Worm (Caenorhabditis elegans) whole organism, late embryonic: ENCODE results near the gene unc-22.
A peak's percentile ranks its signal among the peaks of the same experiment; 100 is the strongest.

Source experiments
- F13H6.1 ChIP-seq: sonication (generic microtip); optimal IDR thresholded peaks from 2 replicates; lab custom pipeline; 2016; ENCODE audit warnings: missing genetic modification characterization, missing compliant biosample characterization
- K09A11.1 ChIP-seq: sonication (generic microtip); optimal IDR thresholded peaks from 2 replicates; lab custom pipeline; 2017; ENCODE audit warnings: antibody characterized with exemption, mild to moderate bottlenecking, missing genetic modification characterization, missing compliant biosample characterization; ENCODE audit not compliant: insufficient read depth
- T23F11.4 ChIP-seq: fragments of 200-800 bp; sonication (Bioruptor generic); optimal IDR thresholded peaks from 2 replicates; lab custom pipeline; 2018; ENCODE audit warnings: mild to moderate bottlenecking, missing genetic modification characterization, missing compliant biosample characterization
- ahr-1 ChIP-seq: sonication (generic microtip); optimal IDR thresholded peaks from 2 replicates; lab custom pipeline; 2016; ENCODE audit warnings: missing genetic modification characterization, missing compliant biosample characterization
- ceh-14 ChIP-seq: sonication (generic microtip); optimal IDR thresholded peaks from 2 replicates; lab custom pipeline; 2016; ENCODE audit warnings: missing genotype, missing genetic modification characterization, missing compliant biosample characterization
- ceh-18 ChIP-seq: sonication (generic microtip); optimal IDR thresholded peaks from 2 replicates; lab custom pipeline; 2016; ENCODE audit warnings: missing genetic modification characterization, missing compliant biosample characterization
- ceh-2 ChIP-seq: sonication (generic microtip); optimal IDR thresholded peaks from 2 replicates; lab custom pipeline; 2016; ENCODE audit warnings: missing genotype, missing genetic modification characterization, missing compliant biosample characterization
- ceh-22 ChIP-seq: sonication (generic microtip); optimal IDR thresholded peaks from 2 replicates; lab custom pipeline; 2017; ENCODE audit warnings: missing biosample characterization, missing genetic modification characterization
- ceh-24 ChIP-seq: sonication (generic microtip); optimal IDR thresholded peaks from 2 replicates; lab custom pipeline; 2016; ENCODE audit warnings: mild to moderate bottlenecking, missing genetic modification characterization, missing compliant biosample characterization
- ceh-30 ChIP-seq: fragments of 150-350 bp; optimal IDR thresholded peaks from 2 replicates; lab custom pipeline; 2014; ENCODE audit warnings: missing biosample characterization, missing genetic modification characterization
- ceh-34 ChIP-seq: sonication (generic microtip); optimal IDR thresholded peaks from 2 replicates; lab custom pipeline; 2016; ENCODE audit warnings: mild to moderate bottlenecking, missing genetic modification characterization, missing compliant biosample characterization
- ceh-48 ChIP-seq: sonication (generic microtip); optimal IDR thresholded peaks from 2 replicates; lab custom pipeline; 2016; ENCODE audit warnings: missing genetic modification characterization, inconsistent platforms, missing compliant biosample characterization
- ceh-9 ChIP-seq: sonication (generic microtip); optimal IDR thresholded peaks from 2 replicates; lab custom pipeline; 2016; ENCODE audit warnings: mild to moderate bottlenecking, missing genetic modification characterization, inconsistent platforms, missing compliant biosample characterization
- che-1 ChIP-seq: sonication (generic microtip); optimal IDR thresholded peaks from 2 replicates; lab custom pipeline; 2016; ENCODE audit warnings: mild to moderate bottlenecking, missing genetic modification characterization, missing compliant biosample characterization
- dmd-4 ChIP-seq: sonication (generic microtip); optimal IDR thresholded peaks from 2 replicates; lab custom pipeline; 2016; ENCODE audit warnings: borderline replicate concordance, missing genetic modification characterization, missing compliant biosample characterization
- dve-1 ChIP-seq: sonication (generic microtip); optimal IDR thresholded peaks from 2 replicates; lab custom pipeline; 2017; ENCODE audit warnings: antibody characterized with exemption, mild to moderate bottlenecking, missing genetic modification characterization, missing compliant biosample characterization
- elt-4 ChIP-seq: sonication (generic microtip); optimal IDR thresholded peaks from 2 replicates; lab custom pipeline; 2016; ENCODE audit warnings: missing genetic modification characterization, missing compliant biosample characterization
- eyg-1 ChIP-seq: sonication (generic microtip); optimal IDR thresholded peaks from 2 replicates; lab custom pipeline; 2016; ENCODE audit warnings: missing genotype, missing genetic modification characterization, missing compliant biosample characterization
- gmeb-2 ChIP-seq: sonication (generic microtip); optimal IDR thresholded peaks from 2 replicates; lab custom pipeline; 2016; ENCODE audit warnings: missing genetic modification characterization, inconsistent platforms, missing compliant biosample characterization
- hlh-30 ChIP-seq: sonication (generic microtip); optimal IDR thresholded peaks from 2 replicates; lab custom pipeline; 2017; ENCODE audit warnings: antibody characterized with exemption, missing genetic modification characterization, missing compliant biosample characterization; ENCODE audit not compliant: insufficient read depth
- hlh-8 ChIP-seq: sonication (generic microtip); optimal IDR thresholded peaks from 2 replicates; lab custom pipeline; 2016; ENCODE audit warnings: missing genotype, missing genetic modification characterization, missing compliant biosample characterization
- nfya-1 ChIP-seq: sonication (generic microtip); optimal IDR thresholded peaks from 2 replicates; lab custom pipeline; 2017; ENCODE audit warnings: missing genetic modification characterization, mild to moderate bottlenecking, missing compliant biosample characterization, antibody characterized with exemption, moderate library complexity
- nhr-11 ChIP-seq: fragments of 150-350 bp; optimal IDR thresholded peaks from 2 replicates; lab custom pipeline; 2014; ENCODE audit warnings: missing biosample characterization, missing genetic modification characterization
- nhr-232 ChIP-seq: sonication (generic microtip); optimal IDR thresholded peaks from 2 replicates; lab custom pipeline; 2016; ENCODE audit warnings: missing genetic modification characterization, missing compliant biosample characterization
- npax-4 ChIP-seq: sonication (generic microtip); optimal IDR thresholded peaks from 2 replicates; lab custom pipeline; 2016; ENCODE audit warnings: missing genetic modification characterization, missing compliant biosample characterization
- odd-2 ChIP-seq: sonication (generic microtip); optimal IDR thresholded peaks from 2 replicates; lab custom pipeline; 2017; ENCODE audit warnings: antibody characterized with exemption, mild to moderate bottlenecking, missing genetic modification characterization, missing compliant biosample characterization
- pag-3 ChIP-seq: sonication (generic microtip); optimal IDR thresholded peaks from 2 replicates; lab custom pipeline; 2016; ENCODE audit warnings: missing compliant biosample characterization, missing genetic modification characterization, borderline replicate concordance
- pha-2 ChIP-seq: sonication (generic microtip); optimal IDR thresholded peaks from 2 replicates; lab custom pipeline; 2017; ENCODE audit warnings: mild to moderate bottlenecking, missing genetic modification characterization, missing compliant biosample characterization
- pros-1 ChIP-seq: fragments of 150-350 bp; optimal IDR thresholded peaks from 2 replicates; lab custom pipeline; 2014; ENCODE audit warnings: missing biosample characterization, missing genetic modification reagents, missing genetic modification characterization
- ref-2 ChIP-seq: sonication (generic microtip); optimal IDR thresholded peaks from 2 replicates; lab custom pipeline; 2016; ENCODE audit warnings: missing genetic modification characterization, missing compliant biosample characterization
- rnt-1 ChIP-seq: sonication (generic microtip); optimal IDR thresholded peaks from 2 replicates; lab custom pipeline; 2016; ENCODE audit warnings: missing genetic modification characterization, missing compliant biosample characterization
- sdc-2 ChIP-seq: sonication (generic microtip); optimal IDR thresholded peaks from 2 replicates; lab custom pipeline; 2016; ENCODE audit warnings: missing genotype, missing genetic modification characterization, missing compliant biosample characterization
- sox-2 ChIP-seq: fragments of 200-800 bp; sonication (Bioruptor generic); IDR thresholded peaks from 2 replicates; pipeline ENCODE4 v1.3.6; 2022; ENCODE audit warnings: missing genetic modification reagents, missing genetic modification characterization, missing compliant biosample characterization
- syd-9 ChIP-seq: sonication (generic microtip); optimal IDR thresholded peaks from 2 replicates; lab custom pipeline; 2016; ENCODE audit warnings: mild to moderate bottlenecking, missing genetic modification characterization, moderate library complexity, missing compliant biosample characterization
- tbx-2 ChIP-seq: sonication (generic microtip); optimal IDR thresholded peaks from 2 replicates; lab custom pipeline; 2016; ENCODE audit warnings: missing genetic modification characterization, missing compliant biosample characterization
- tbx-7 ChIP-seq: sonication (generic microtip); optimal IDR thresholded peaks from 2 replicates; lab custom pipeline; 2016; ENCODE audit warnings: missing genotype, missing genetic modification characterization, missing compliant biosample characterization
- unc-3 ChIP-seq, 2 experiments: fragments of 200-800 bp in 1 of 2; sonication (Bioruptor generic) in 1 of 2; sonication (generic microtip) in 1 of 2; conservative IDR thresholded peaks in 1 of 2; optimal IDR thresholded peaks in 1 of 2; 2 replicates each; pipeline versions ENCODE4 v1.3.6 to Lab custom; 2016 to 2022; ENCODE audit warnings: missing compliant biosample characterization in 2 of 2, missing genetic modification characterization in 2 of 2, missing genetic modification reagents in 1 of 2
- unc-42 ChIP-seq: sonication (generic microtip); optimal IDR thresholded peaks from 2 replicates; lab custom pipeline; 2016; ENCODE audit warnings: missing genotype, missing genetic modification characterization, missing compliant biosample characterization
- unc-55 ChIP-seq: sonication (generic microtip); optimal IDR thresholded peaks from 2 replicates; lab custom pipeline; 2017; ENCODE audit warnings: missing biosample characterization, missing genetic modification reagents, missing genetic modification characterization
- unc-86 ChIP-seq: sonication (generic microtip); optimal IDR thresholded peaks from 2 replicates; lab custom pipeline; 2016; ENCODE audit warnings: missing genetic modification characterization, missing compliant biosample characterization
- ztf-16 ChIP-seq: sonication (generic microtip); optimal IDR thresholded peaks from 2 replicates; lab custom pipeline; 2017; ENCODE audit warnings: missing genetic modification characterization, missing compliant biosample characterization

The unc-22 gene

ce11 chrIV:12015586-12015985 lies 4.8 kb upstream of the unc-22 start, which contains the start of gene lips-6:
lips-6 (minus strand) TSS chrIV:12015686.
- TF ChIP-seq F13H6.1 (tag; lab: Kevin White, UChicago) = no peak
- no peak for TF ChIP-seq sdc-2 (tag; lab: Kevin White, UChicago)
- TF ChIP-seq nfya-1 (tag; lab: Kevin White, UChicago) = no peak
- no peak for TF ChIP-seq pha-2 (tag; lab: Kevin White, UChicago)
- TF ChIP-seq K09A11.1 = no peak
- TF ChIP-seq gmeb-2 = no peak
- TF ChIP-seq nhr-11 (tag; lab: Kevin White, UChicago) = no peak
- TF ChIP-seq ref-2 (tag; lab: Kevin White, UChicago) = no peak
- TF ChIP-seq syd-9 (tag; lab: Kevin White, UChicago) = no peak
- no peak for TF ChIP-seq ceh-30 (tag; lab: Kevin White, UChicago)
- TF ChIP-seq elt-4 = no peak
- TF ChIP-seq dmd-4 (tag; lab: Kevin White, UChicago) = no peak
- no peak for TF ChIP-seq eyg-1 (tag; lab: Kevin White, UChicago)
- TF ChIP-seq pros-1 (tag; lab: Kevin White, UChicago) = no peak
- TF ChIP-seq hlh-30 (tag; lab: Kevin White, UChicago) = no peak
- TF ChIP-seq nhr-232 (tag; lab: Kevin White, UChicago) = no peak
- TF ChIP-seq ceh-48 (tag; lab: Kevin White, UChicago) = no peak
- TF ChIP-seq, all 69 proteins: peak for 0

- TF ChIP-seq odd-2 = no peak
- no peak for TF ChIP-seq eyg-1 (tag; lab: Kevin White, UChicago)
- no peak for TF ChIP-seq rnt-1 (tag; lab: Kevin White, UChicago)
Observed at ce11 chrIV:12013120-12013519, 2.3 kb upstream of the unc-22 start, which contains the start of gene spe-17. spe-17 (plus strand) TSS chrIV:12013420.

ce11 chrIV:12012439-12013003 lies 1.7 kb upstream of the unc-22 start:
- TF ChIP-seq ceh-9 (tag; lab: Kevin White, UChicago) (no peak), ceh-2 (tag; lab: Kevin White, UChicago) (no peak), ceh-22 (tag; lab: Kevin White, UChicago) (no peak), ztf-16 (tag; lab: Kevin White, UChicago) (no peak), gmeb-2 (no peak), ceh-14 (tag; lab: Kevin White, UChicago) (peak; percentile 36), unc-55 (GFP tag; lab: Kevin White, UChicago) (peak; percentile 51), rnt-1 (tag; lab: Kevin White, UChicago) (peak; percentile 71), ahr-1 (no peak), ceh-24 (tag; lab: Kevin White, UChicago) (no peak), nfya-1 (tag; lab: Kevin White, UChicago) (peak; percentile 8), unc-3 (GFP tag; conservative IDR thresholded peaks at IDR 0.05; lab: Robert Waterston, UW) (no peak), unc-3 (tag; optimal IDR thresholded peaks at IDR 0.05; lab: Kevin White, UChicago) (no peak), ceh-18 (tag; lab: Kevin White, UChicago) (peak; percentile 33)

- TF ChIP-seq tbx-7 (tag; lab: Kevin White, UChicago) (no peak), syd-9 (tag; lab: Kevin White, UChicago) (peak; percentile 48), ceh-18 (tag; lab: Kevin White, UChicago) (peak; percentile 91), unc-55 (GFP tag; lab: Kevin White, UChicago) (peak; percentile 45), tbx-2 (tag; lab: Kevin White, UChicago) (peak; percentile 38), T23F11.4 (no peak), pag-3 (tag; lab: Kevin White, UChicago) (no peak), che-1 (no peak), ceh-2 (tag; lab: Kevin White, UChicago) (peak; percentile 11), dve-1 (tag; lab: Kevin White, UChicago) (no peak), ceh-14 (tag; lab: Kevin White, UChicago) (peak; percentile 22), sox-2 (GFP tag; lab: Robert Waterston, UW) (no peak), F13H6.1 (tag; lab: Kevin White, UChicago) (no peak), nfya-1 (tag; lab: Kevin White, UChicago) (peak; percentile 6), unc-86 (tag; lab: Kevin White, UChicago) (no peak), hlh-8 (peak; percentile 36), K09A11.1 (no peak), hlh-30 (tag; lab: Kevin White, UChicago) (peak; percentile 6), npax-4 (tag; lab: Kevin White, UChicago) (no peak), sdc-2 (tag; lab: Kevin White, UChicago) (peak; percentile 4), ceh-34 (tag; lab: Kevin White, UChicago) (peak; percentile 47), unc-42 (no peak), rnt-1 (tag; lab: Kevin White, UChicago) (peak; percentile 76), dmd-4 (tag; lab: Kevin White, UChicago) (peak; percentile 8)
Observed at ce11 chrIV:12010377-12010776, 430 bp downstream of the unc-22 start.
